Worm (Caenorhabditis elegans) whole organism, young adult: ENCODE results near the gene best-12.

Experiments
- fkh-3 ChIP-seq: sonication (generic microtip); optimal IDR thresholded peaks from 2 replicates; lab custom pipeline; 2016; ENCODE audit warnings: mild to moderate bottlenecking, missing genetic modification characterization, missing compliant biosample characterization
- lag-1 ChIP-seq: fragments of 200-800 bp; sonication (Bioruptor generic); IDR thresholded peaks from 2 replicates; pipeline ENCODE4 v1.3.6; 2022; ENCODE audit warnings: missing genetic modification reagents, missing genetic modification characterization, missing compliant biosample characterization
- unc-130 ChIP-seq: sonication (generic microtip); optimal IDR thresholded peaks from 2 replicates; lab custom pipeline; 2016; ENCODE audit warnings: missing genetic modification reagents, missing genetic modification characterization, missing compliant biosample characterization
- ztf-22 ChIP-seq: fragments of 200-800 bp; sonication (Bioruptor generic); optimal IDR thresholded peaks from 2 replicates; lab custom pipeline; 2018; ENCODE audit warnings: mild to moderate bottlenecking, missing genetic modification characterization, moderate library complexity, missing compliant biosample characterization

DNA sequence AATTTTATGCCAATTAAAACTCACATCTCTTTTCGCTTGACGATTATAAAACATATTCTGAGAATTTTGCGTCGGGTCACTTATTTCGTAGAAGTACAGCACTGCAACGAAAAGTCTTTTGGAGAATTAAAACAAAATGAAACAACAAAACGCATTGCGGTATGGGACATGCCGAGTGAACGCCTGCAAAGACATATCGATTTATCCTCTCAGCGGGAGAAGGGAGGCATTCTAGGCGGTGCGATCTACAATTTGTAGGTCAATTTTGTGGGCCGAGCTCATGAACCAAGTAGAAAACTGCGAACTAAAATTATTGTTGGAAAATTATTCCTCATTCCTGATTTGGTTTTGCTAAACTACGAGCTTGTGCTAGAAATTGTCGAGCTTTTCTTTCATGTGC lies 4.1 kb downstream of the best-12 start, which contains the start of gene F14H3.3:
- no peak for TF ChIP-seq ztf-22 (GFP tag; lab: Kevin White, UChicago)
- no peak for TF ChIP-seq lag-1 (GFP tag; lab: Robert Waterston, UW)
- TF ChIP-seq fkh-3 (tag; lab: Kevin White, UChicago) = no peak
- no peak for TF ChIP-seq unc-130
